Worm (Caenorhabditis elegans) whole organism, late embryonic: Measurements from ENCODE around the gene sra-34.

Experiments
- C08G9.2 ChIP-seq: sonication (generic microtip); optimal IDR thresholded peaks from 2 replicates; lab custom pipeline; 2016; ENCODE audit warnings: mild to moderate bottlenecking, missing genetic modification characterization, moderate library complexity, missing compliant biosample characterization
- F13H6.1 ChIP-seq: sonication (generic microtip); optimal IDR thresholded peaks from 2 replicates; lab custom pipeline; 2016; ENCODE audit warnings: missing genetic modification characterization, missing compliant biosample characterization
- K09A11.1 ChIP-seq: sonication (generic microtip); optimal IDR thresholded peaks from 2 replicates; lab custom pipeline; 2017; ENCODE audit warnings: antibody characterized with exemption, mild to moderate bottlenecking, missing genetic modification characterization, missing compliant biosample characterization; ENCODE audit not compliant: insufficient read depth
- Y22D7AL.16 ChIP-seq: sonication (generic microtip); optimal IDR thresholded peaks from 2 replicates; lab custom pipeline; 2016; ENCODE audit warnings: missing genetic modification characterization, missing compliant biosample characterization
- ceh-14 ChIP-seq: sonication (generic microtip); optimal IDR thresholded peaks from 2 replicates; lab custom pipeline; 2016; ENCODE audit warnings: missing genotype, missing genetic modification characterization, missing compliant biosample characterization
- ceh-2 ChIP-seq: sonication (generic microtip); optimal IDR thresholded peaks from 2 replicates; lab custom pipeline; 2016; ENCODE audit warnings: missing genotype, missing genetic modification characterization, missing compliant biosample characterization
- ceh-22 ChIP-seq: sonication (generic microtip); optimal IDR thresholded peaks from 2 replicates; lab custom pipeline; 2017; ENCODE audit warnings: missing biosample characterization, missing genetic modification characterization
- ceh-31 ChIP-seq: sonication (generic microtip); optimal IDR thresholded peaks from 2 replicates; lab custom pipeline; 2016; ENCODE audit warnings: missing genetic modification characterization, missing compliant biosample characterization
- ceh-34 ChIP-seq: sonication (generic microtip); optimal IDR thresholded peaks from 2 replicates; lab custom pipeline; 2016; ENCODE audit warnings: mild to moderate bottlenecking, missing genetic modification characterization, missing compliant biosample characterization
- ceh-45 ChIP-seq: fragments of 200-800 bp; sonication (Bioruptor generic); IDR thresholded peaks from 2 replicates; pipeline ENCODE4 v1.3.6; 2022; ENCODE audit warnings: missing genetic modification reagents, missing genetic modification characterization, missing compliant biosample characterization
- ceh-48 ChIP-seq: sonication (generic microtip); optimal IDR thresholded peaks from 2 replicates; lab custom pipeline; 2016; ENCODE audit warnings: missing genetic modification characterization, inconsistent platforms, missing compliant biosample characterization
- ceh-9 ChIP-seq: sonication (generic microtip); optimal IDR thresholded peaks from 2 replicates; lab custom pipeline; 2016; ENCODE audit warnings: mild to moderate bottlenecking, missing genetic modification characterization, inconsistent platforms, missing compliant biosample characterization
- dmd-4 ChIP-seq: sonication (generic microtip); optimal IDR thresholded peaks from 2 replicates; lab custom pipeline; 2016; ENCODE audit warnings: borderline replicate concordance, missing genetic modification characterization, missing compliant biosample characterization
- elt-2 ChIP-seq: sonication (generic microtip); optimal IDR thresholded peaks from 2 replicates; lab custom pipeline; 2016; ENCODE audit warnings: missing genetic modification reagents, missing genetic modification characterization, missing compliant biosample characterization
- ets-4 ChIP-seq: sonication (generic microtip); optimal IDR thresholded peaks from 2 replicates; lab custom pipeline; 2016; ENCODE audit warnings: missing genetic modification characterization, missing compliant biosample characterization
- fkh-10 ChIP-seq: fragments of 150-350 bp; optimal IDR thresholded peaks from 2 replicates; lab custom pipeline; 2014; ENCODE audit warnings: missing biosample characterization, missing genetic modification reagents, missing genetic modification characterization
- hlh-13 ChIP-seq: fragments of 200-800 bp; sonication (Bioruptor generic); optimal IDR thresholded peaks from 2 replicates; lab custom pipeline; 2018; ENCODE audit warnings: mild to moderate bottlenecking, missing genetic modification characterization, missing compliant biosample characterization
- hlh-15 ChIP-seq: sonication (generic microtip); optimal IDR thresholded peaks from 2 replicates; lab custom pipeline; 2016; ENCODE audit warnings: missing genetic modification characterization, missing compliant biosample characterization
- nfya-1 ChIP-seq: sonication (generic microtip); optimal IDR thresholded peaks from 2 replicates; lab custom pipeline; 2017; ENCODE audit warnings: missing genetic modification characterization, mild to moderate bottlenecking, missing compliant biosample characterization, antibody characterized with exemption, moderate library complexity
- nhr-11 ChIP-seq: fragments of 150-350 bp; optimal IDR thresholded peaks from 2 replicates; lab custom pipeline; 2014; ENCODE audit warnings: missing biosample characterization, missing genetic modification characterization
- nhr-232 ChIP-seq: sonication (generic microtip); optimal IDR thresholded peaks from 2 replicates; lab custom pipeline; 2016; ENCODE audit warnings: missing genetic modification characterization, missing compliant biosample characterization
- npax-4 ChIP-seq: sonication (generic microtip); optimal IDR thresholded peaks from 2 replicates; lab custom pipeline; 2016; ENCODE audit warnings: missing genetic modification characterization, missing compliant biosample characterization
- odd-2 ChIP-seq: sonication (generic microtip); optimal IDR thresholded peaks from 2 replicates; lab custom pipeline; 2017; ENCODE audit warnings: antibody characterized with exemption, mild to moderate bottlenecking, missing genetic modification characterization, missing compliant biosample characterization
- pat-9 ChIP-seq: fragments of 200-800 bp; sonication (Bioruptor generic); optimal IDR thresholded peaks from 2 replicates; lab custom pipeline; 2018; ENCODE audit warnings: mild to moderate bottlenecking, missing genetic modification characterization, moderate library complexity, missing compliant biosample characterization
- pax-1 ChIP-seq: fragments of 150-350 bp; optimal IDR thresholded peaks from 2 replicates; lab custom pipeline; 2014; ENCODE audit warnings: missing biosample characterization, missing genetic modification characterization
- ref-2 ChIP-seq: sonication (generic microtip); optimal IDR thresholded peaks from 2 replicates; lab custom pipeline; 2016; ENCODE audit warnings: missing genetic modification characterization, missing compliant biosample characterization
- sox-4 ChIP-seq: sonication (generic microtip); optimal IDR thresholded peaks from 2 replicates; lab custom pipeline; 2017; ENCODE audit warnings: mild to moderate bottlenecking, missing genetic modification characterization, inconsistent platforms, missing compliant biosample characterization
- tbx-2 ChIP-seq: sonication (generic microtip); optimal IDR thresholded peaks from 2 replicates; lab custom pipeline; 2016; ENCODE audit warnings: missing genetic modification characterization, missing compliant biosample characterization
- unc-3 ChIP-seq, 2 experiments: fragments of 200-800 bp in 1 of 2; sonication (Bioruptor generic) in 1 of 2; sonication (generic microtip) in 1 of 2; conservative IDR thresholded peaks in 1 of 2; optimal IDR thresholded peaks in 1 of 2; 2 replicates each; pipeline versions ENCODE4 v1.3.6 to Lab custom; 2016 to 2022; ENCODE audit warnings: missing compliant biosample characterization in 2 of 2, missing genetic modification characterization in 2 of 2, missing genetic modification reagents in 1 of 2
- unc-55 ChIP-seq: sonication (generic microtip); optimal IDR thresholded peaks from 2 replicates; lab custom pipeline; 2017; ENCODE audit warnings: missing biosample characterization, missing genetic modification reagents, missing genetic modification characterization
- unc-86 ChIP-seq: sonication (generic microtip); optimal IDR thresholded peaks from 2 replicates; lab custom pipeline; 2016; ENCODE audit warnings: missing genetic modification characterization, missing compliant biosample characterization

The sra-34 gene

ce11 chrII:4571112-4571511 is 27.6 kb upstream of the sra-34 start:
- TF ChIP-seq tbx-2 (peak; percentile 11), nfya-1 (tag; lab: Kevin White, UChicago) (peak; percentile 23), dmd-4 (no peak), ref-2 (tag; lab: Kevin White, UChicago) (peak; percentile 1), C08G9.2 (tag; lab: Kevin White, UChicago) (peak; percentile 2), unc-55 (no peak), npax-4 (tag; lab: Kevin White, UChicago) (no peak), elt-2 (tag; lab: Kevin White, UChicago) (peak; percentile 33), ceh-34 (tag; lab: Kevin White, UChicago) (peak; percentile 1), ceh-22 (tag; lab: Kevin White, UChicago) (no peak), ceh-31 (tag; lab: Kevin White, UChicago) (peak; percentile 38), pat-9 (tag; lab: Kevin White, UChicago) (no peak), unc-86 (tag; lab: Kevin White, UChicago) (peak; percentile 20)

- TF ChIP-seq F13H6.1 = no peak
- no peak for TF ChIP-seq nhr-232
- TF ChIP-seq ceh-14 (tag; lab: Kevin White, UChicago) = no peak
- TF ChIP-seq unc-3 (GFP tag; conservative IDR thresholded peaks at IDR 0.05; lab: Robert Waterston, UW) = no peak
- no peak for TF ChIP-seq unc-3 (tag; optimal IDR thresholded peaks at IDR 0.05; lab: Kevin White, UChicago)
- no peak for TF ChIP-seq dmd-4
- no peak for TF ChIP-seq elt-2 (tag; lab: Kevin White, UChicago)
- no peak for TF ChIP-seq ceh-31 (tag; lab: Kevin White, UChicago)
- no peak for TF ChIP-seq Y22D7AL.16 (tag; lab: Kevin White, UChicago)
- no peak for TF ChIP-seq odd-2
Measured at ce11 chrII:4566237-4566636, 22.8 kb upstream of the sra-34 start.

- TF ChIP-seq K09A11.1 (no peak), ceh-45 (no peak), elt-2 (tag; lab: Kevin White, UChicago) (peak; percentile 71), ets-4 (no peak), F13H6.1 (no peak)
Measured at ce11 chrII:4565205-4565604, 21.7 kb upstream of the sra-34 start.

ce11 chrII:4562503-4563000 is 19.1 kb upstream of the sra-34 start, which contains the start of gene dao-2:
Gene dao-2 (plus strand): TSS chrII:4562950.
- TF ChIP-seq ceh-9 (tag; lab: Kevin White, UChicago) (no peak), elt-2 (tag; lab: Kevin White, UChicago) (peak; percentile 95)
- TF ChIP-seq, all 69 proteins: peak for 1

- TF ChIP-seq C08G9.2 (tag; lab: Kevin White, UChicago) (no peak), odd-2 (no peak), nhr-11 (tag; lab: Kevin White, UChicago) (no peak), pax-1 (tag; lab: Kevin White, UChicago) (no peak)
- TF ChIP-seq, all 69 proteins: peak for 0
Measured at ce11 chrII:4560068-4560467, 16.6 kb upstream of the sra-34 start, which contains the start of gene M03A1.8. Gene M03A1.8 (plus strand): TSS chrII:4560336.

ce11 chrII:4557487-4557886 is 14.0 kb upstream of the sra-34 start, which contains the start of gene M03A1.3:
Gene M03A1.3 (plus strand): TSS chrII:4557787.
- TF ChIP-seq C08G9.2 (tag; lab: Kevin White, UChicago) = no peak
- no peak for TF ChIP-seq hlh-15
- no peak for TF ChIP-seq ceh-48 (tag; lab: Kevin White, UChicago)
- TF ChIP-seq hlh-13 (GFP tag; lab: Kevin White, UChicago) = no peak
- TF ChIP-seq fkh-10 (GFP tag; lab: Kevin White, UChicago) = no peak
- no peak for TF ChIP-seq ceh-2 (tag; lab: Kevin White, UChicago)
- TF ChIP-seq ceh-45 = no peak
- TF ChIP-seq sox-4 = no peak
- no peak for TF ChIP-seq K09A11.1
- no peak for TF ChIP-seq ceh-14 (tag; lab: Kevin White, UChicago)
